Fruit fly (Drosophila melanogaster): ENCODE results near the gene RfC38.

The RfC38 gene

dm6 chr2L:11130151-11131008 lies at the start of gene RfC38, which contains the start of gene CG4751:
Gene RfC38, minus strand, starts transcription at chr2L:11130645.
Gene CG4751, plus strand, starts transcription at chr2L:11130737.
- TF ChIP-seq fd96Ca (GFP tag; IDR thresholded peaks at IDR 0.05) (no peak), D1 (tag; optimal IDR thresholded peaks at IDR 0.05) (no peak), Ets98B (GFP tag; IDR thresholded peaks at IDR 0.05) (no peak), rn (GFP tag; IDR thresholded peaks at IDR 0.05) (no peak), Pif1B (GFP tag; optimal IDR thresholded peaks at IDR 0.05) (no peak), CG15710 (tag; optimal IDR thresholded peaks at IDR 0.05) (no peak), CG32121 (GFP tag; IDR thresholded peaks at IDR 0.05) (no peak), CG12605 (GFP tag; IDR thresholded peaks at IDR 0.05) (no peak), EcR (GFP tag; optimal IDR thresholded peaks at IDR 0.05) (no peak), CG10348 (GFP tag; IDR thresholded peaks at IDR 0.05) (no peak)

DNA sequence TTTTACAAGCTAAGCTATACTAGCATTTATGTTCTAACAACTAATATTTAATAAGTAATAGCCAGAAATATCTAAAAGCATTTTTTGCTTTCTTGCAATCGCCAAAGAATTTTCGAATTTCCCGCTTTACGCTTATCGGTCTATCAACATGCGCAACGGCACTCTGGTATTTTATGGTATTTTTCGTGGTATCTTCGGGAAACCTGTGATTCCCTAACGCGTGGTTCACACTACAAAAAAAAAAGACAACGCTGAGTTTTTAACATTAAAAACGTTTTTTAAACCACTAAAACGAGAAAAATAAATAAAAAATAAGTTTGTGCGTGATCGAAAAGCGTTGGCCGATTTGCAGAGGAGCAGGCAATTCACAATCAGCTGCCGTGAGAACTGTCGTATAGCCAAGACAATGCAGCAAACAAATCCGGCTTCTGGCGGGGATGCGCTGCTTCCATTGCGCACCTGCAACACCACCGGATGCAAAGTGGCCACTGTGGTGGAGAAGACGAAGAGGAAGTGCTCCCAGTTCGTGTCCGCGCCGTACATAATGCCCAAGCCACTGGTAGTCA lies 48.5 kb upstream of the RfC38 start, which contains the start of gene Boh2:
Gene Boh2, plus strand, starts transcription at position 207 of the 566 bp plus-strand sequence.
- TF ChIP-seq CG4496 (GFP tag; IDR thresholded peaks at IDR 0.05) (0 out of 3 replicates have a peak, but pooled peaks have one; percentile 26), CG8159 (tag; optimal IDR thresholded peaks at IDR 0.05) (peak; percentile 20), CG32121 (GFP tag; IDR thresholded peaks at IDR 0.05) (no peak), CG9948 (tag; optimal IDR thresholded peaks at IDR 0.05) (peak; percentile 12), CG12605 (GFP tag; IDR thresholded peaks at IDR 0.05) (no peak), CG13204 (GFP tag; optimal IDR thresholded peaks at IDR 0.05) (no peak)

- TF ChIP-seq CG15710 (tag; optimal IDR thresholded peaks at IDR 0.05) (no peak), CG14655 (GFP tag; optimal IDR thresholded peaks at IDR 0.05) (no peak), EcR (GFP tag; optimal IDR thresholded peaks at IDR 0.05) (peak; percentile 95), Pif1A (GFP tag; optimal IDR thresholded peaks at IDR 0.05) (no peak), rn (GFP tag; IDR thresholded peaks at IDR 0.05) (no peak)
These were observed 47.9 kb upstream of the RfC38 start for dm6 chr2L:11178334-11178733.

DNA sequence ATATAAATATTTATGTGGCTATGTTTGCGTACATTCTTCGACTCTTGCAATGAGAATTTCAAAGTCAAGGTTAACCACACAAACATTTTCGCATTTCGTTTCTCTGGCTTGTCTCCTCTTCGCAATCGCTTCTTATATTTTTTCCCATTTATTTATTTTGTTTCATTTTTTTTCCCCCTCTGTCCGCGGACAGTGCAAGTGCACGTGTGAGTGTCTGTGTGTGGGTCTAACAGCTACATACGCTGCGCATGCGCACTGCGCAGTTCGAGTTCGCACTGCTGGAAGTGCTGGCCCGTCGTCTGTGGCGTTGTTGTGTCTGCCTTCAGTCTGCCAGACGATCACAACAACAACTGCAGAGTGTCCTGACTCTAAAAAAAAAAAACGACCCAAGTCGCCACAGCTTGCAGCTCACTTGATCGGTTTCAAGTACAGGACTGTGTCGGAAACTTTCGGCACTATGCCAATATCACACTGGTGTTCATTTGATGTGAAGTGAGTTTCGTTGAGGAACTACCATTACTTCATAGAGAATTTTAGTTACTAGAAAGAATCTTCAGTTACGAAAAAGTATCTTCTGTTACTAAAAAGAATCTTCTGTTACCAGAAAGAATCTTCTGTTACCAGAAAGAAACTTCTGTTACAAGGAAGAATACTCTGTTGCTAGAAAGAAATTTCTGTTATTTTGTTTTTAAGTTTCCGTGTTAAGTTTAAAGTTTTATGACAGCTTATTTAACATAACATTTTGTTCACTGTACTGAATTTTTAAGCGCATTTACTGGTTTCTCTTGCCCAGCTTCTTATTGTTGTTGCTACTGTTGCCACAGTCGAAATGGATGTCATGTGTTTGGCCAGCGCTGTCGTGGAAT lies 45.2 kb upstream of the RfC38 start:
- TF ChIP-seq Ets98B (GFP tag; IDR thresholded peaks at IDR 0.05) (no peak; the same call in 1 of the 2 replicates), CG12605 (GFP tag; IDR thresholded peaks at IDR 0.05) (no peak), CG13204 (GFP tag; optimal IDR thresholded peaks at IDR 0.05) (peak; percentile 70), Pif1A (GFP tag; optimal IDR thresholded peaks at IDR 0.05) (no peak), CG14655 (GFP tag; optimal IDR thresholded peaks at IDR 0.05) (no peak), D1 (tag; optimal IDR thresholded peaks at IDR 0.05) (no peak), rn (GFP tag; IDR thresholded peaks at IDR 0.05) (no peak), EcR (GFP tag; optimal IDR thresholded peaks at IDR 0.05) (peak; percentile 59), gl (tag; optimal IDR thresholded peaks at IDR 0.05) (peak; percentile 36), Pif1B (GFP tag; optimal IDR thresholded peaks at IDR 0.05) (no peak), CG9948 (tag; optimal IDR thresholded peaks at IDR 0.05) (no peak), CG8301 (tag; optimal IDR thresholded peaks at IDR 0.05) (no peak), CG10348 (GFP tag; IDR thresholded peaks at IDR 0.05) (no peak), CG8159 (tag; optimal IDR thresholded peaks at IDR 0.05) (no peak), CG17806 (tag; optimal IDR thresholded peaks at IDR 0.05) (no peak), CG4496 (GFP tag; IDR thresholded peaks at IDR 0.05) (peak; percentile 79), CG34367 (tag; optimal IDR thresholded peaks at IDR 0.05) (no peak), CG32121 (GFP tag; IDR thresholded peaks at IDR 0.05) (0 out of 2 replicates have a peak, but pooled peaks have one; percentile 19), fd96Ca (GFP tag; IDR thresholded peaks at IDR 0.05) (no peak), Snoo (tag; optimal IDR thresholded peaks at IDR 0.05) (peak; percentile 38), CG15710 (tag; optimal IDR thresholded peaks at IDR 0.05) (peak; percentile 24)

- TF ChIP-seq Snoo (tag; optimal IDR thresholded peaks at IDR 0.05) (no peak), EcR (GFP tag; optimal IDR thresholded peaks at IDR 0.05) (no peak), D1 (tag; optimal IDR thresholded peaks at IDR 0.05) (peak; percentile 78)
These were observed 41.3 kb upstream of the RfC38 start, which contains the start of gene Vm32E for dm6 chr2L:11171615-11172356. Gene Vm32E, minus strand, starts transcription at chr2L:11171665.
